Worm (Caenorhabditis elegans) whole organism, young adult: ENCODE data around the gene F43E12.1.

Experiments used
- B0019.2 ChIP-seq: fragments of 200-800 bp; sonication (Bioruptor generic); conservative IDR thresholded peaks from 2 replicates; pipeline ENCODE4 v1.3.6; 2022; ENCODE audit warnings: missing genetic modification reagents, missing genetic modification characterization, missing compliant biosample characterization
- F39B2.1 ChIP-seq: fragments of 200-800 bp; sonication (Bioruptor generic); IDR thresholded peaks from 2 replicates; pipeline ENCODE4 v1.3.6; 2022; ENCODE audit warnings: missing genetic modification reagents, missing genetic modification characterization, missing compliant biosample characterization
- F55B11.4 ChIP-seq: sonication (generic microtip); optimal IDR thresholded peaks from 2 replicates; lab custom pipeline; 2016; ENCODE audit warnings: missing compliant biosample characterization, missing genetic modification characterization, borderline replicate concordance; ENCODE audit not compliant: insufficient read depth
- T07F8.4 ChIP-seq: sonication (generic microtip); optimal IDR thresholded peaks from 2 replicates; lab custom pipeline; 2016; ENCODE audit warnings: mild to moderate bottlenecking, missing genetic modification characterization, moderate library complexity, missing compliant biosample characterization
- Y67H2A.10 ChIP-seq: fragments of 200-800 bp; sonication (Bioruptor generic); conservative IDR thresholded peaks from 2 replicates; pipeline ENCODE4 v1.3.6; 2022; ENCODE audit warnings: missing genetic modification reagents, missing genetic modification characterization, missing compliant biosample characterization
- ZK185.1 ChIP-seq: sonication (generic microtip); optimal IDR thresholded peaks from 2 replicates; lab custom pipeline; 2016; ENCODE audit warnings: mild to moderate bottlenecking, missing genetic modification characterization, missing compliant biosample characterization; ENCODE audit not compliant: poor library complexity, severe bottlenecking
- aptf-2 ChIP-seq: fragments of 200-800 bp; sonication (Bioruptor generic); conservative IDR thresholded peaks from 2 replicates; pipeline ENCODE4 v1.3.6; 2022; ENCODE audit warnings: missing genetic modification reagents, missing genetic modification characterization, missing compliant biosample characterization
- attf-5 ChIP-seq: fragments of 200-800 bp; sonication (Bioruptor generic); optimal IDR thresholded peaks from 2 replicates; lab custom pipeline; 2018; ENCODE audit warnings: mild to moderate bottlenecking, missing genetic modification characterization, missing compliant biosample characterization
- ccch-3 ChIP-seq: fragments of 200-800 bp; sonication (Bioruptor generic); optimal IDR thresholded peaks from 2 replicates; lab custom pipeline; 2018; ENCODE audit warnings: mild to moderate bottlenecking, missing genetic modification characterization, missing compliant biosample characterization
- ceh-27 ChIP-seq: fragments of 200-800 bp; sonication (Bioruptor generic); optimal IDR thresholded peaks from 2 replicates; lab custom pipeline; 2018; ENCODE audit warnings: mild to moderate bottlenecking, missing genetic modification characterization, moderate library complexity, missing compliant biosample characterization
- ceh-40 ChIP-seq: fragments of 200-800 bp; sonication (Bioruptor generic); IDR thresholded peaks from 2 replicates; pipeline ENCODE4 v1.3.6; 2022; ENCODE audit warnings: missing genetic modification characterization, missing compliant biosample characterization
- ceh-58 ChIP-seq: fragments of 200-800 bp; sonication (Bioruptor generic); IDR thresholded peaks from 2 replicates; pipeline ENCODE4 v1.3.6; 2022; ENCODE audit warnings: missing genetic modification characterization, missing compliant biosample characterization
- dox-1 ChIP-seq: fragments of 200-800 bp; sonication (Bioruptor generic); IDR thresholded peaks from 2 replicates; pipeline ENCODE4 v1.3.6; 2022; ENCODE audit warnings: missing genetic modification reagents, missing genetic modification characterization, missing compliant biosample characterization
- efl-1 ChIP-seq: fragments of 150-350 bp; optimal IDR thresholded peaks from 2 replicates; lab custom pipeline; 2014; ENCODE audit warnings: missing biosample characterization, missing genetic modification reagents, missing genetic modification characterization
- hmg-1.2 ChIP-seq: fragments of 200-800 bp; sonication (Bioruptor generic); IDR thresholded peaks from 2 replicates; pipeline ENCODE4 v1.3.6; 2022; ENCODE audit warnings: missing genetic modification reagents, missing genetic modification characterization, missing compliant biosample characterization
- hmg-20 ChIP-seq: fragments of 200-800 bp; sonication (Bioruptor generic); IDR thresholded peaks from 2 replicates; pipeline ENCODE4 v1.3.6; 2022; ENCODE audit warnings: missing genetic modification reagents, missing genetic modification characterization, missing compliant biosample characterization
- hsf-1 ChIP-seq: fragments of 200-800 bp; sonication (Bioruptor generic); IDR thresholded peaks from 2 replicates; pipeline ENCODE4 v1.3.6; 2022; ENCODE audit warnings: missing genetic modification reagents, missing genetic modification characterization, missing compliant biosample characterization
- let-607 ChIP-seq, 2 experiments: fragments of 200-800 bp in 1 of 2; sonication (Bioruptor generic) in 1 of 2; sonication (generic microtip) in 1 of 2; optimal IDR thresholded peaks; 2 replicates each; lab custom pipeline; 2016 to 2018; ENCODE audit warnings: mild to moderate bottlenecking in 2 of 2, missing compliant biosample characterization in 2 of 2, missing genetic modification characterization in 2 of 2, moderate library complexity in 2 of 2, missing genotype in 1 of 2
- lin-26 ChIP-seq: fragments of 200-800 bp; sonication (Bioruptor generic); IDR thresholded peaks from 2 replicates; pipeline ENCODE4 v1.3.6; 2022; ENCODE audit warnings: missing genetic modification reagents, missing genetic modification characterization, missing compliant biosample characterization
- lin-54 ChIP-seq: fragments of 200-800 bp; sonication (Bioruptor generic); optimal IDR thresholded peaks from 2 replicates; lab custom pipeline; 2018; ENCODE audit warnings: mild to moderate bottlenecking, missing genetic modification characterization, missing compliant biosample characterization
- lir-1 ChIP-seq: fragments of 200-800 bp; sonication (Bioruptor generic); conservative IDR thresholded peaks from 2 replicates; pipeline ENCODE4 v1.3.6; 2022; ENCODE audit warnings: missing genetic modification reagents, missing genetic modification characterization, missing compliant biosample characterization
- madf-6 ChIP-seq: fragments of 200-800 bp; sonication (Bioruptor generic); IDR thresholded peaks from 2 replicates; pipeline ENCODE4 v1.3.6; 2022; ENCODE audit warnings: missing genetic modification reagents, missing genetic modification characterization, missing compliant biosample characterization
- madf-8 ChIP-seq: fragments of 200-800 bp; sonication (Bioruptor generic); conservative IDR thresholded peaks from 2 replicates; pipeline ENCODE4 v1.3.6; 2022; ENCODE audit warnings: missing genetic modification reagents, missing genetic modification characterization, missing compliant biosample characterization
- mxl-1 ChIP-seq: sonication (generic microtip); optimal IDR thresholded peaks from 2 replicates; lab custom pipeline; 2016; ENCODE audit warnings: missing genetic modification characterization, missing compliant biosample characterization
- nfya-1 ChIP-seq: sonication (generic microtip); optimal IDR thresholded peaks from 2 replicates; lab custom pipeline; 2017; ENCODE audit warnings: antibody characterized with exemption, missing compliant biosample characterization, missing genetic modification characterization, borderline replicate concordance; ENCODE audit not compliant: insufficient read depth
- nhr-27 ChIP-seq: fragments of 200-800 bp; sonication (Bioruptor generic); optimal IDR thresholded peaks from 2 replicates; lab custom pipeline; 2018; ENCODE audit warnings: mild to moderate bottlenecking, missing genetic modification characterization, moderate library complexity, missing compliant biosample characterization
- nhr-80 ChIP-seq: sonication (generic microtip); optimal IDR thresholded peaks from 2 replicates; lab custom pipeline; 2016; ENCODE audit warnings: missing genetic modification characterization, missing compliant biosample characterization
- repo-1 ChIP-seq: sonication (generic microtip); optimal IDR thresholded peaks from 2 replicates; lab custom pipeline; 2017; ENCODE audit warnings: mild to moderate bottlenecking, missing genetic modification characterization, missing compliant biosample characterization
- snpc-1.1 ChIP-seq: sonication (generic microtip); optimal IDR thresholded peaks from 2 replicates; lab custom pipeline; 2017; ENCODE audit warnings: missing genetic modification characterization, mild to moderate bottlenecking, missing compliant biosample characterization, antibody characterized with exemption, moderate library complexity, missing genotype, missing genetic modification reagents; ENCODE audit not compliant: insufficient read depth
- snpc-4 ChIP-seq, 5 experiments: fragments of 150-350 bp in 1 of 5; sonication (generic microtip) in 4 of 5; optimal IDR thresholded peaks; 2 replicates each; lab custom pipeline; 2014 to 2018; ENCODE audit warnings: missing genetic modification characterization in 5 of 5, missing biosample characterization in 3 of 5, antibody characterized with exemption in 2 of 5, mild to moderate bottlenecking in 2 of 5, missing compliant biosample characterization in 2 of 5, missing genotype in 2 of 5, moderate library complexity in 2 of 5, missing genetic modification reagents in 1 of 5
- zim-3 ChIP-seq: sonication (generic microtip); optimal IDR thresholded peaks from 2 replicates; lab custom pipeline; 2017; ENCODE audit warnings: mild to moderate bottlenecking, missing genetic modification characterization, moderate library complexity, missing compliant biosample characterization
- ztf-22 ChIP-seq: fragments of 200-800 bp; sonication (Bioruptor generic); optimal IDR thresholded peaks from 2 replicates; lab custom pipeline; 2018; ENCODE audit warnings: mild to moderate bottlenecking, missing genetic modification characterization, moderate library complexity, missing compliant biosample characterization
- ztf-6 ChIP-seq: fragments of 200-800 bp; sonication (Bioruptor generic); IDR thresholded peaks from 2 replicates; pipeline ENCODE4 v1.3.6; 2022; ENCODE audit warnings: missing genetic modification reagents, missing genetic modification characterization, missing compliant biosample characterization

Gene F43E12.1

ce11 chrX:7191882-7192281 is 14.4 kb downstream of the F43E12.1 start, which contains the start of gene C55B6.7:
Gene C55B6.7, minus strand, starts transcription at chrX:7191982.
- TF ChIP-seq hmg-20 (GFP tag; lab: Robert Waterston, UW) (no peak), zim-3 (tag; lab: Kevin White, UChicago) (no peak), snpc-1.1 (tag; lab: Kevin White, UChicago) (no peak)

ce11 chrX:7193894-7194614 is 16.6 kb downstream of the F43E12.1 start, which contains the start of gene dnj-7:
Gene dnj-7, plus strand, starts transcription at chrX:7194564.
- TF ChIP-seq ztf-22 (GFP tag; lab: Kevin White, UChicago) (no peak), mxl-1 (tag; lab: Kevin White, UChicago) (no peak), nhr-80 (tag; lab: Kevin White, UChicago) (peak; percentile 55), ceh-27 (no peak), attf-5 (GFP tag; lab: Kevin White, UChicago) (peak; percentile 49), snpc-4 (GFP tag; optimal IDR thresholded peaks at IDR 0.05; lab: Kevin White, UChicago) (no peak), snpc-4 (tag; optimal IDR thresholded peaks at IDR 0.05; lab: Kevin White, UChicago) (no peak), let-607 (tag; optimal IDR thresholded peaks at IDR 0.05; lab: Kevin White, UChicago) (peak; percentile 81 to 86), ccch-3 (GFP tag; lab: Kevin White, UChicago) (no peak), lin-54 (no peak), hmg-1.2 (GFP tag; lab: Robert Waterston, UW) (peak; percentile 36; the same call in 1 of the 2 replicates), F55B11.4 (tag; lab: Kevin White, UChicago) (no peak)

- peak; percentile 49 for TF ChIP-seq hmg-1.2 (GFP tag; lab: Robert Waterston, UW)
- peak; percentile 36 for TF ChIP-seq efl-1 (GFP tag; lab: Kevin White, UChicago)
- no peak for TF ChIP-seq T07F8.4 (tag; lab: Kevin White, UChicago)
- no peak for TF ChIP-seq F55B11.4 (tag; lab: Kevin White, UChicago)
- TF ChIP-seq ztf-6 (GFP tag; lab: Robert Waterston, UW) = no peak
- no peak for TF ChIP-seq ZK185.1 (tag; lab: Kevin White, UChicago)
- 0 out of 2 replicates have a peak, but pooled peaks have one; percentile 18 for TF ChIP-seq aptf-2 (GFP tag; lab: Robert Waterston, UW)
- TF ChIP-seq madf-8 (GFP tag; lab: Robert Waterston, UW) = peak; percentile 22
- no peak for TF ChIP-seq Y67H2A.10 (GFP tag; lab: Robert Waterston, UW)
- TF ChIP-seq hsf-1 (GFP tag; lab: Robert Waterston, UW) = 0 out of 2 replicates have a peak, but pooled peaks have one; percentile 26
- no peak for TF ChIP-seq ztf-22 (GFP tag; lab: Kevin White, UChicago)
- TF ChIP-seq repo-1 (tag; lab: Kevin White, UChicago) = no peak
- no peak for TF ChIP-seq lir-1 (GFP tag; lab: Robert Waterston, UW)
- TF ChIP-seq B0019.2 (GFP tag; lab: Robert Waterston, UW) = no peak
- no peak for TF ChIP-seq nfya-1 (tag; lab: Kevin White, UChicago)
- TF ChIP-seq ceh-40 (GFP tag; lab: Robert Waterston, UW) = no peak
- TF ChIP-seq madf-6 (GFP tag; lab: Robert Waterston, UW) = peak; percentile 39; the same call in 1 of the 2 replicates
- TF ChIP-seq ceh-58 (GFP tag; lab: Robert Waterston, UW) = no peak
- TF ChIP-seq nhr-27 (tag; lab: Kevin White, UChicago) = no peak
- TF ChIP-seq dox-1 (GFP tag; lab: Robert Waterston, UW) = peak; percentile 40; the same call in 1 of the 2 replicates
- TF ChIP-seq lin-26 (GFP tag; lab: Robert Waterston, UW) = no peak
- TF ChIP-seq F39B2.1 = no peak
These were observed 22.5 kb downstream of the F43E12.1 start, which contains the start of gene C55B6.1 for ce11 chrX:7199831-7200414. Gene C55B6.1, plus strand, starts transcription at chrX:7200364.
